Fruit fly (Drosophila melanogaster) whole organism, adult: Measurements from ENCODE around the gene Sec23.

Experiments
- Mnt ChIP-seq: fragments of 200-800 bp; sonication (Bioruptor generic); optimal IDR thresholded peaks from 2 replicates; lab custom pipeline; 2016; ENCODE audit warnings: missing biosample characterization, mild to moderate bottlenecking, missing genetic modification characterization
- toe ChIP-seq: fragments of 200-800 bp; sonication (Bioruptor generic); optimal IDR thresholded peaks from 2 replicates; lab custom pipeline; 2016; ENCODE audit warnings: missing biosample characterization, missing genetic modification characterization

- TF ChIP-seq Mnt (GFP tag; lab: Kevin White, UChicago): no peak
- no peak for TF ChIP-seq toe (GFP tag; lab: Kevin White, UChicago)
These were observed 36.3 kb upstream of the Sec23 start, which contains the start of gene Rga for dm6 chr3R:5612372-5613113.
